Fruit fly (Drosophila melanogaster) whole organism, embryonic: ENCODE measurements around the gene CG14207.

ENCODE experiments used
- B-H2 ChIP-seq: fragments of 200-800 bp; sonication (Bioruptor generic); optimal IDR thresholded peaks from 2 replicates; lab custom pipeline; 2018; ENCODE audit warnings: missing biosample characterization, mild to moderate bottlenecking, missing genetic modification characterization
- Bgb ChIP-seq: fragments of 200-800 bp; sonication (Bioruptor generic); IDR thresholded peaks from 2 replicates; pipeline ENCODE4 v1.3.6; 2022; ENCODE audit warnings: missing biosample characterization, missing genetic modification characterization; ENCODE audit not compliant: partially characterized antibody
- CG11696 ChIP-seq: fragments of 200-800 bp; sonication (Bioruptor generic); IDR thresholded peaks from 2 replicates; pipeline ENCODE4 v1.3.6; 2022; ENCODE audit warnings: missing biosample characterization, missing genetic modification characterization
- CG12659 ChIP-seq: fragments of 200-800 bp; sonication (Bioruptor generic); optimal IDR thresholded peaks from 3 replicates; lab custom pipeline; 2017; ENCODE audit warnings: mild to moderate bottlenecking, missing biosample characterization, missing genetic modification reagents, missing genetic modification characterization
- CG13624 ChIP-seq: fragments of 200-800 bp; sonication (Bioruptor generic); optimal IDR thresholded peaks from 2 replicates; lab custom pipeline; 2016; ENCODE audit warnings: missing biosample characterization, missing genetic modification characterization
- CG13775 ChIP-seq: fragments of 200-800 bp; sonication (Bioruptor generic); optimal IDR thresholded peaks from 3 replicates; lab custom pipeline; 2017; ENCODE audit warnings: missing biosample characterization, mild to moderate bottlenecking, missing genetic modification characterization
- CG13894 ChIP-seq: fragments of 200-800 bp; sonication (Bioruptor generic); optimal IDR thresholded peaks from 3 replicates; lab custom pipeline; 2018; ENCODE audit warnings: missing biosample characterization, mild to moderate bottlenecking, missing genetic modification characterization, moderate library complexity
- CG14710 ChIP-seq: fragments of 200-800 bp; sonication (Bioruptor generic); optimal IDR thresholded peaks from 3 replicates; lab custom pipeline; 2019; ENCODE audit warnings: missing biosample characterization, mild to moderate bottlenecking, missing genetic modification characterization, moderate library complexity
- CG17385 ChIP-seq: fragments of 200-800 bp; sonication (Bioruptor generic); optimal IDR thresholded peaks from 3 replicates; lab custom pipeline; 2018; ENCODE audit warnings: missing biosample characterization, mild to moderate bottlenecking, missing genetic modification characterization
- CG17829 ChIP-seq: fragments of 200-800 bp; optimal IDR thresholded peaks from 2 replicates; lab custom pipeline; 2019; ENCODE audit warnings: missing biosample characterization, mild to moderate bottlenecking, missing genetic modification characterization, moderate library complexity
- CG34376 ChIP-seq: fragments of 200-800 bp; sonication (Bioruptor generic); optimal IDR thresholded peaks from 2 replicates; lab custom pipeline; 2018; ENCODE audit warnings: missing biosample characterization, mild to moderate bottlenecking, missing genetic modification characterization
- CG4707 ChIP-seq: fragments of 200-800 bp; sonication (Bioruptor generic); optimal IDR thresholded peaks from 2 replicates; lab custom pipeline; 2018; ENCODE audit warnings: missing biosample characterization, mild to moderate bottlenecking, missing genetic modification characterization, moderate library complexity
- CG6854 ChIP-seq: fragments of 200-800 bp; sonication (Bioruptor generic); optimal IDR thresholded peaks from 3 replicates; lab custom pipeline; 2017; ENCODE audit warnings: missing biosample characterization, mild to moderate bottlenecking, missing genetic modification characterization
- CTCF ChIP-seq: fragments of 200-800 bp; sonication (Bioruptor generic); optimal IDR thresholded peaks from 2 replicates; lab custom pipeline; 2017; ENCODE audit warnings: missing biosample characterization, mild to moderate bottlenecking, missing genetic modification characterization, moderate library complexity
- Dip2 ChIP-seq: fragments of 200-800 bp; sonication (Bioruptor generic); IDR thresholded peaks from 2 replicates; pipeline ENCODE4 v1.3.6; 2022; ENCODE audit warnings: missing biosample characterization, missing genetic modification characterization
- Dll ChIP-seq: fragments of 200-800 bp; sonication (Bioruptor generic); IDR thresholded peaks from 4 replicates; pipeline ENCODE4 v1.3.6; 2022; ENCODE audit warnings: missing biosample characterization, missing genetic modification characterization; ENCODE audit not compliant: partially characterized antibody
- E2f2 ChIP-seq: fragments of 200-800 bp; sonication (Bioruptor generic); IDR thresholded peaks from 2 replicates; pipeline ENCODE4 v1.3.6; 2022; ENCODE audit warnings: missing biosample characterization, missing genetic modification characterization
- Fer1 ChIP-seq: fragments of 200-800 bp; sonication (Bioruptor generic); optimal IDR thresholded peaks from 2 replicates; lab custom pipeline; 2017; ENCODE audit warnings: missing biosample characterization, mild to moderate bottlenecking, missing genetic modification characterization
- HLH4C ChIP-seq: fragments of 200-800 bp; sonication (Bioruptor generic); IDR thresholded peaks from 3 replicates; pipeline ENCODE4 v1.3.6; 2022; ENCODE audit warnings: missing biosample characterization, missing genetic modification characterization; ENCODE audit not compliant: partially characterized antibody
- HmgZ ChIP-seq: fragments of 200-800 bp; sonication (Bioruptor generic); optimal IDR thresholded peaks from 2 replicates; lab custom pipeline; 2018; ENCODE audit warnings: missing biosample characterization, mild to moderate bottlenecking, missing genetic modification characterization
- Hr78 ChIP-seq, 2 experiments: fragments of 200-800 bp in 1 of 2; fragments of >200 bp in 1 of 2; sonication (Bioruptor generic) in 1 of 2; optimal IDR thresholded peaks; 2 replicates each; lab custom pipeline; 2017 to 2019; ENCODE audit warnings: missing biosample characterization in 2 of 2, missing genetic modification characterization in 2 of 2, mild to moderate bottlenecking in 1 of 2, moderate library complexity in 1 of 2
- NFAT ChIP-seq: fragments of 200-800 bp; sonication (Bioruptor generic); IDR thresholded peaks from 2 replicates; pipeline ENCODE4 v1.3.6; 2022; ENCODE audit warnings: missing biosample characterization, missing genetic modification characterization
- Nf-YA ChIP-seq: fragments of 200-800 bp; sonication (Bioruptor generic); IDR thresholded peaks from 2 replicates; pipeline ENCODE4 v1.3.6; 2022; ENCODE audit warnings: missing biosample characterization, missing genetic modification characterization
- Sry-δ ChIP-seq: fragments of 200-800 bp; sonication (Bioruptor generic); optimal IDR thresholded peaks from 2 replicates; lab custom pipeline; 2016; ENCODE audit warnings: missing biosample characterization, missing genetic modification characterization
- YL-1 ChIP-seq: fragments of 200-800 bp; sonication (Bioruptor generic); optimal IDR thresholded peaks from 3 replicates; lab custom pipeline; 2017; ENCODE audit warnings: missing biosample characterization, mild to moderate bottlenecking, missing genetic modification characterization
- amos ChIP-seq: fragments of 200-800 bp; sonication (Bioruptor generic); IDR thresholded peaks from 2 replicates; pipeline ENCODE4 v1.3.6; 2022; ENCODE audit warnings: missing biosample characterization, missing genetic modification characterization; ENCODE audit not compliant: partially characterized antibody
- cg ChIP-seq: fragments of 200-800 bp; sonication (Bioruptor generic); optimal IDR thresholded peaks from 3 replicates; lab custom pipeline; 2019; ENCODE audit warnings: missing biosample characterization, mild to moderate bottlenecking, missing genetic modification characterization, moderate library complexity
- corto ChIP-seq: fragments of 200-800 bp; sonication (Bioruptor generic); optimal IDR thresholded peaks from 2 replicates; lab custom pipeline; 2016; ENCODE audit warnings: missing biosample characterization, mild to moderate bottlenecking, missing genetic modification characterization, moderate library complexity
- dm ChIP-seq: fragments of 200-800 bp; sonication (Bioruptor generic); optimal IDR thresholded peaks from 3 replicates; lab custom pipeline; 2016; ENCODE audit warnings: missing biosample characterization, missing genetic modification characterization
- ewg ChIP-seq: fragments of 200-800 bp; sonication (Bioruptor generic); optimal IDR thresholded peaks from 3 replicates; lab custom pipeline; 2017; ENCODE audit warnings: mild to moderate bottlenecking, missing biosample characterization, missing genetic modification reagents, missing genetic modification characterization
- gfzf ChIP-seq: fragments of 200-800 bp; sonication (Bioruptor generic); optimal IDR thresholded peaks from 2 replicates; lab custom pipeline; 2016; ENCODE audit warnings: missing biosample characterization, mild to moderate bottlenecking, missing genetic modification characterization, moderate library complexity
- her ChIP-seq: fragments of 200-800 bp; sonication (Bioruptor generic); optimal IDR thresholded peaks from 2 replicates; lab custom pipeline; 2016; ENCODE audit warnings: missing biosample characterization, missing genetic modification characterization
- inv ChIP-seq: fragments of 200-800 bp; sonication (Bioruptor generic); IDR thresholded peaks from 2 replicates; pipeline ENCODE4 v1.3.6; 2022; ENCODE audit warnings: missing biosample characterization, missing genetic modification characterization; ENCODE audit not compliant: partially characterized antibody
- luna ChIP-seq: fragments of 200-800 bp; sonication (Bioruptor generic); optimal IDR thresholded peaks from 2 replicates; lab custom pipeline; 2016; ENCODE audit warnings: missing biosample characterization, missing genetic modification characterization
- row ChIP-seq: fragments of 200-800 bp; sonication (Bioruptor generic); IDR thresholded peaks from 3 replicates; pipeline ENCODE4 v1.3.6; 2022; ENCODE audit warnings: missing biosample characterization, missing genetic modification characterization
- sens-2 ChIP-seq: fragments of 200-800 bp; sonication (Bioruptor generic); IDR thresholded peaks from 2 replicates; pipeline ENCODE4 v1.3.6; 2022; ENCODE audit warnings: missing biosample characterization, missing genetic modification characterization
- shn ChIP-seq: fragments of 200-800 bp; sonication (Bioruptor generic); optimal IDR thresholded peaks from 3 replicates; lab custom pipeline; 2016; ENCODE audit warnings: missing biosample characterization, missing genetic modification characterization
- slp2 ChIP-seq: fragments of 200-800 bp; sonication (Bioruptor generic); optimal IDR thresholded peaks from 2 replicates; lab custom pipeline; 2016; ENCODE audit warnings: missing biosample characterization, missing genetic modification characterization
- sna ChIP-seq: fragments of 200-800 bp; sonication (Bioruptor generic); IDR thresholded peaks from 2 replicates; pipeline ENCODE4 v1.3.6; 2022; ENCODE audit warnings: missing biosample characterization, missing genetic modification characterization; ENCODE audit not compliant: partially characterized antibody
- sob ChIP-seq: fragments of 200-800 bp; sonication (Bioruptor generic); IDR thresholded peaks from 2 replicates; pipeline ENCODE4 v1.3.6; 2022; ENCODE audit warnings: missing biosample characterization, missing genetic modification characterization
- stwl ChIP-seq: fragments of 200-800 bp; sonication (Bioruptor generic); optimal IDR thresholded peaks from 3 replicates; lab custom pipeline; 2018; ENCODE audit warnings: missing biosample characterization, mild to moderate bottlenecking, missing genetic modification characterization, moderate library complexity
- trem ChIP-seq: fragments of 200-800 bp; optimal IDR thresholded peaks from 3 replicates; lab custom pipeline; 2019; ENCODE audit warnings: missing biosample characterization, mild to moderate bottlenecking, missing genetic modification characterization, moderate library complexity

The CG14207 gene

DNA sequence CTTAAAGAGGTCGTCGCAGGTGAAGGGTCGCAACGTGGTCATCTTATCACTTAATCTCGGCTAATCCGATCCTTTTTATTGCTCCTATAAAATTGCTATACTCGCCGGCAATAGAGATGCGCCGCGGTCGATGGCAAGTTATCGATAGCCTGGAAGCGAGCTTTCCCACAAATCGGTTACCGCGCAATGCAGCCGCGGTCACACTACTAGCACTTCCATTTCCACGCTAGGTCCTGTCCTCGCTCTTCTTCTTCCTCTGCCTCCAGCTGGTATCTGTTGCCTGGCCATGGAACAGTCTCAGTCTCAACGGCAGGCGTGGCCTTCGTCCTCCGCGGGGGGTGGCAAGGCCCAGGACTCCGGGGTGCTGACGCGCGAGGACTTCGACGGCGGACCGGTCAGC, 17.9 kb downstream of the CG14207 start, which contains the start of the genes Naa20A and MKP-4 (continued):
- TF ChIP-seq amos (GFP tag; lab: Robert Waterston, UW) (peak; percentile 81), B-H2 (GFP tag; lab: Kevin White, UChicago) (no peak), her (peak; percentile 38), luna (no peak), CTCF (GFP tag; lab: Kevin White, UChicago) (no peak), Fer1 (peak; percentile 5), HmgZ (tag; lab: Kevin White, UChicago) (peak; percentile 34), row (peak; percentile 28; the same call in 1 of the 3 replicates), Nf-YA (no peak), CG14710 (tag; lab: Kevin White, UChicago) (peak; percentile 16), dm (GFP tag; lab: Kevin White, UChicago) (peak; percentile 40), CG4707 (GFP tag; lab: Kevin White, UChicago) (no peak), cg (GFP tag; lab: Kevin White, UChicago) (no peak), CG17829 (tag; lab: Kevin White, UChicago) (peak; percentile 5), CG34376 (GFP tag; lab: Kevin White, UChicago) (peak; percentile 14), sna (peak; percentile 71; the same call in 1 of the 2 replicates), Sry-δ (peak; percentile 91), YL-1 (peak; percentile 31), CG13775 (GFP tag; lab: Kevin White, UChicago) (no peak), Bgb (GFP tag; lab: Robert Waterston, UW) (peak; percentile 77; the same call in 1 of the 2 replicates), corto (GFP tag; lab: Kevin White, UChicago) (no peak), Hr78 (GFP tag; optimal IDR thresholded peaks at IDR 0.05; lab: Kevin White, UChicago) (no peak), stwl (tag; lab: Kevin White, UChicago) (peak; percentile 48), inv (GFP tag; lab: Robert Waterston, UW) (peak; percentile 55; the same call in 1 of the 2 replicates), gfzf (GFP tag; lab: Kevin White, UChicago) (peak; percentile 62), CG17385 (GFP tag; lab: Kevin White, UChicago) (peak; percentile 82), CG6854 (GFP tag; lab: Kevin White, UChicago) (no peak), CG13624 (GFP tag; lab: Kevin White, UChicago) (peak; percentile 31), sens-2 (GFP tag; lab: Robert Waterston, UW) (no peak), HLH4C (GFP tag; lab: Robert Waterston, UW) (peak; percentile 73), sob (GFP tag; lab: Robert Waterston, UW) (0 out of 2 replicates have a peak, but pooled peaks have one; percentile 14), CG13894 (tag; lab: Kevin White, UChicago) (no peak), trem (peak; percentile 26), E2f2 (GFP tag; lab: Robert Waterston, UW) (peak; percentile 61; the same call in 1 of the 2 replicates), NFAT (GFP tag; lab: Robert Waterston, UW) (0 out of 2 replicates have a peak, but pooled peaks have one; percentile 14), Dip2 (GFP tag; lab: Robert Waterston, UW) (no peak), Dll (GFP tag; lab: Robert Waterston, UW) (peak; percentile 73), CG11696 (GFP tag; lab: Robert Waterston, UW) (peak; percentile 52; the same call in 1 of the 2 replicates), CG12659 (peak; percentile 36), ewg (GFP tag; lab: Kevin White, UChicago) (peak; percentile 7), slp2 (GFP tag; lab: Kevin White, UChicago) (no peak), shn (GFP tag; lab: Kevin White, UChicago) (no peak)
